Worm (Caenorhabditis elegans): ENCODE data around the gene B0035.22.
A peak's percentile ranks its signal among the peaks of the same experiment; 100 is the strongest.

The B0035.22 gene

DNA sequence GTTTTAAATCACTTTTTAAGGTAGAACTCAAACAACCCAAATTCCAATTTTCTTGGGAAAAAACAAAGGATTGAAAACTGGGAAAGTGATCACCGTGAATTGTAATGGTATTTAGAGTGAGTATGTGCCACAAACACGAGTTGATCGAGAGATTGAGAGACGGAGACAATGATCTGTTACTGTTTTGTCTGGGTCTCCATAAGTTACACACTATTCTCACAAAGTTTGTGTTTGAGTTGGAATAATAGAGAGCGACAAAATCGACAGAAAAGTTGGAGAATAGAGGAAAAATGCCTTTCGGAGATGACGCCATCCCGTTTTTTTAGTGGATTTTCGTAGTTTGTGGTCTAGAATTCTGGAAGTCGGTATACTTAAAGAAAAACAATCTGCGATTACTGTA, 43.7 kb upstream of the B0035.22 start, which contains the start of gene nhr-7:
TSS of gene nhr-7 (minus strand) at position 101 of the 400 bp plus-strand sequence.
- TF ChIP-seq ets-5 (GFP tag; IDR thresholded peaks at IDR 0.05) (no peak), nhr-77 (tag; optimal IDR thresholded peaks at IDR 0.05) (peak; percentile 28)

- TF ChIP-seq lir-3 (tag; optimal IDR thresholded peaks at IDR 0.05; ENCODE audit: poor library complexity) (no peak), ama-1 (optimal IDR thresholded peaks at IDR 0.05) (no peak), pax-3 (tag; optimal IDR thresholded peaks at IDR 0.05) (no peak), nhr-47 (tag; optimal IDR thresholded peaks at IDR 0.05) (no peak), egl-13 (tag; optimal IDR thresholded peaks at IDR 0.05) (no peak), irx-1 (tag; optimal IDR thresholded peaks at IDR 0.05) (no peak), unc-86 (tag; optimal IDR thresholded peaks at IDR 0.05) (no peak), ztf-11 (tag; optimal IDR thresholded peaks at IDR 0.05) (no peak), mab-9 (GFP tag; IDR thresholded peaks at IDR 0.05) (no peak), ceh-88 (GFP tag; IDR thresholded peaks at IDR 0.05) (no peak), pag-3 (tag; optimal IDR thresholded peaks at IDR 0.05; ENCODE audit: borderline replicate concordance, insufficient read depth) (no peak), grh-1 (GFP tag; IDR thresholded peaks at IDR 0.05) (no peak), nhr-76 (tag; optimal IDR thresholded peaks at IDR 0.05) (no peak), nhr-90 (tag; optimal IDR thresholded peaks at IDR 0.05; ENCODE audit: poor library complexity) (no peak), zag-1 (tag; optimal IDR thresholded peaks at IDR 0.05) (no peak), nhr-20 (tag; optimal IDR thresholded peaks at IDR 0.05) (no peak), fkh-10 (GFP tag; optimal IDR thresholded peaks at IDR 0.05) (no peak), lin-13 (GFP tag; optimal IDR thresholded peaks at IDR 0.05) (no peak), fkh-8 (tag; optimal IDR thresholded peaks at IDR 0.05) (no peak)
Measured at ce11 chrIV:11273151-11273550, 41.8 kb upstream of the B0035.22 start, which contains the start of gene gtl-2. gtl-2 (plus strand) TSS chrIV:11273451.

DNA sequence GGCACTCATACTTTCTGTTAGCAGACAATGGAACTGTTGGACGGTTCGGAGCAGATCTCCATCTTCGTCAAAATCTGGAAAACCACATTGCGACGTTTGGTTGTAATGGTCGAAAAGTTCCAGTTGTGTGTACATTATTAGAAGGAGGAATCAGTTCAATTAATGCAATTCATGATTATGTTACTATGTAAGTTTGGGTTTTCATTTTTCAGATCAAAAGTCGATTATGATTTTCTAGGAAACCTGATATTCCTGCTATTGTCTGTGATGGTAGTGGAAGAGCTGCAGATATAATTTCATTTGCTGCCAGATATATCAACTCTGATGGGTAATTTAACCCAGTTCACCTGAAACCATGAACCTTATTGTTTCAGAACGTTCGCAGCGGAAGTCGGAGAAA, 38.9 kb upstream of the B0035.22 start:
- no peak for TF ChIP-seq snpc-4 (tag; optimal IDR thresholded peaks at IDR 0.05)
- TF ChIP-seq nhr-85 (tag) = no peak
- TF ChIP-seq lir-3 (tag; optimal IDR thresholded peaks at IDR 0.05; ENCODE audit: poor library complexity) = no peak
- no peak for TF ChIP-seq sptf-1 (tag; optimal IDR thresholded peaks at IDR 0.05)
- no peak for TF ChIP-seq rnt-1 (tag; optimal IDR thresholded peaks at IDR 0.05)
- no peak for TF ChIP-seq vab-15 (tag; optimal IDR thresholded peaks at IDR 0.05)
- no peak for TF ChIP-seq C34B4.2 (tag; optimal IDR thresholded peaks at IDR 0.05)
- no peak for TF ChIP-seq dpl-1 (GFP tag; optimal IDR thresholded peaks at IDR 0.05)
- no peak for TF ChIP-seq mdl-1 (tag; optimal IDR thresholded peaks at IDR 0.05)
- no peak for TF ChIP-seq fos-1 (tag; optimal IDR thresholded peaks at IDR 0.05)
- no peak for TF ChIP-seq alr-1 (tag; optimal IDR thresholded peaks at IDR 0.05; ENCODE audit: borderline replicate concordance)
- TF ChIP-seq lin-14 (GFP tag; optimal IDR thresholded peaks at IDR 0.05) = no peak
- no peak for TF ChIP-seq zag-1 (tag; optimal IDR thresholded peaks at IDR 0.05)

ce11 chrIV:11284102-11284531, 30.8 kb upstream of the B0035.22 start:
- TF ChIP-seq xbp-1 (tag; optimal IDR thresholded peaks at IDR 0.05) (no peak), grh-1 (GFP tag; IDR thresholded peaks at IDR 0.05) (no peak), unc-86 (tag; optimal IDR thresholded peaks at IDR 0.05) (no peak), lir-3 (tag; optimal IDR thresholded peaks at IDR 0.05; ENCODE audit: poor library complexity) (no peak), lin-35 (GFP tag; optimal IDR thresholded peaks at IDR 0.05) (peak in 1 of 2 experiments; percentile 48), nhr-85 (tag) (no peak), jun-1 (tag; optimal IDR thresholded peaks at IDR 0.05) (peak; percentile 46), lsy-2 (tag; optimal IDR thresholded peaks at IDR 0.05) (peak in 1 of 2 experiments; percentile 20), nhr-28 (tag; optimal IDR thresholded peaks at IDR 0.05) (no peak), sup-37 (GFP tag; optimal IDR thresholded peaks at IDR 0.05) (peak; percentile 6), mdl-1 (tag; optimal IDR thresholded peaks at IDR 0.05) (peak in 1 of 2 experiments; percentile 25), tbx-2 (tag; optimal IDR thresholded peaks at IDR 0.05) (peak; percentile 63), lin-15B (tag; optimal IDR thresholded peaks at IDR 0.05) (no peak), nhr-90 (tag; optimal IDR thresholded peaks at IDR 0.05; ENCODE audit: poor library complexity) (peak; percentile 50), nhr-77 (tag; optimal IDR thresholded peaks at IDR 0.05) (peak; percentile 76), unc-30 (tag; optimal IDR thresholded peaks at IDR 0.05) (no peak), hpl-2 (GFP tag; optimal IDR thresholded peaks at IDR 0.05) (no peak), ceh-82 (tag; optimal IDR thresholded peaks at IDR 0.05) (peak in 1 of 3 experiments; percentile 1), hlh-17 (GFP tag; optimal IDR thresholded peaks at IDR 0.05; ENCODE audit: borderline replicate concordance) (no peak), efl-1 (optimal IDR thresholded peaks at IDR 0.05) (peak in 1 of 2 experiments; percentile 13), efl-1 (GFP tag; optimal IDR thresholded peaks at IDR 0.05 in 1 of 2) (peak in 1 of 2 experiments; percentile 89), elt-2 (tag; optimal IDR thresholded peaks at IDR 0.05) (peak; percentile 85), nhr-20 (tag; optimal IDR thresholded peaks at IDR 0.05) (peak; percentile 37)

All from whole organism, L1 larva.